Worm (Caenorhabditis elegans) whole organism, L3 larva: ENCODE data around the gene C27D6.11.
"Not testable (repeated sequence)": the region's sequence is repeated elsewhere in the genome, so short reads cannot be mapped to it uniquely, and the experiment has no call there.

Source experiments
- R02D3.7 ChIP-seq: fragments of 150-350 bp; optimal IDR thresholded peaks from 2 replicates; lab custom pipeline; 2014; ENCODE audit warnings: missing biosample characterization, missing genetic modification characterization
- ZK546.5 ChIP-seq: sonication (generic microtip); optimal IDR thresholded peaks from 2 replicates; lab custom pipeline; 2017; ENCODE audit warnings: missing biosample characterization, missing genetic modification characterization
- aly-2 ChIP-seq: fragments of 150-350 bp; optimal IDR thresholded peaks from 2 replicates; lab custom pipeline; 2014; ENCODE audit warnings: missing biosample characterization, missing genetic modification characterization
- ama-1 ChIP-seq: fragments of 150-350 bp; optimal IDR thresholded peaks from 2 replicates; lab custom pipeline; 2018
- ceh-16 ChIP-seq: sonication (generic microtip); optimal IDR thresholded peaks from 2 replicates; lab custom pipeline; 2017; ENCODE audit warnings: missing biosample characterization, missing genetic modification characterization
- ceh-9 ChIP-seq: sonication (generic microtip); optimal IDR thresholded peaks from 2 replicates; lab custom pipeline; 2018; ENCODE audit warnings: missing biosample characterization, missing genetic modification characterization
- egl-27 ChIP-seq: sonication (generic microtip); optimal IDR thresholded peaks from 4 replicates; lab custom pipeline; 2017; ENCODE audit warnings: missing biosample characterization, missing genetic modification reagents, missing genetic modification characterization
- egl-5 ChIP-seq: fragments of 150-350 bp; optimal IDR thresholded peaks from 2 replicates; lab custom pipeline; 2017; ENCODE audit warnings: missing biosample characterization, missing genetic modification reagents, missing genetic modification characterization, inconsistent platforms
- fkh-2 ChIP-seq: fragments of 150-350 bp; optimal IDR thresholded peaks from 2 replicates; lab custom pipeline; 2014; ENCODE audit warnings: missing biosample characterization, missing genetic modification reagents, missing genetic modification characterization
- hmg-11 ChIP-seq: sonication (generic microtip); optimal IDR thresholded peaks from 2 replicates; lab custom pipeline; 2016; ENCODE audit warnings: missing genetic modification characterization, missing compliant biosample characterization
- lin-15B ChIP-seq: fragments of 150-350 bp; optimal IDR thresholded peaks from 2 replicates; lab custom pipeline; 2014; ENCODE audit warnings: missing biosample characterization, missing genetic modification characterization
- lin-39 ChIP-seq: fragments of 150-350 bp; optimal IDR thresholded peaks from 2 replicates; lab custom pipeline; 2018; ENCODE audit warnings: missing biosample characterization, missing genetic modification reagents, missing genetic modification characterization
- lsy-12 ChIP-seq: sonication (generic microtip); optimal IDR thresholded peaks from 2 replicates; lab custom pipeline; 2016; ENCODE audit warnings: mild to moderate bottlenecking, missing genetic modification characterization, missing compliant biosample characterization
- nhr-12 ChIP-seq: fragments of 150-350 bp; optimal IDR thresholded peaks from 2 replicates; lab custom pipeline; 2014; ENCODE audit warnings: missing biosample characterization, missing genetic modification characterization
- nhr-25 ChIP-seq: sonication (generic microtip); optimal IDR thresholded peaks from 2 replicates; lab custom pipeline; 2017; ENCODE audit warnings: missing biosample characterization, missing genetic modification characterization
- nhr-77 ChIP-seq: fragments of 150-350 bp; optimal IDR thresholded peaks from 2 replicates; lab custom pipeline; 2014; ENCODE audit warnings: missing biosample characterization, missing genetic modification characterization
- pha-4 ChIP-seq: fragments of 150-350 bp; optimal IDR thresholded peaks from 2 replicates; lab custom pipeline; 2014; ENCODE audit warnings: missing biosample characterization, missing genetic modification reagents, missing genetic modification characterization
- pqm-1 ChIP-seq: fragments of 150-350 bp; optimal IDR thresholded peaks from 2 replicates; lab custom pipeline; 2017; ENCODE audit warnings: missing biosample characterization, missing genetic modification characterization, inconsistent platforms
- sea-2 ChIP-seq: fragments of 150-350 bp; sonication (generic microtip); optimal IDR thresholded peaks from 4 replicates; lab custom pipeline; 2014; ENCODE audit warnings: missing biosample characterization, missing genetic modification reagents, missing genetic modification characterization
- skn-1 ChIP-seq: fragments of 150-350 bp; optimal IDR thresholded peaks from 2 replicates; lab custom pipeline; 2014; ENCODE audit warnings: missing biosample characterization, missing genetic modification characterization
- tbx-2 ChIP-seq: sonication (generic microtip); optimal IDR thresholded peaks from 2 replicates; lab custom pipeline; 2016; ENCODE audit warnings: mild to moderate bottlenecking, missing genetic modification characterization, missing compliant biosample characterization
- unc-39 ChIP-seq: sonication (generic microtip); optimal IDR thresholded peaks from 4 replicates; lab custom pipeline; 2017; ENCODE audit warnings: missing biosample characterization, missing genetic modification characterization
- unc-62 ChIP-seq: fragments of 150-350 bp; sonication (generic microtip); optimal IDR thresholded peaks from 4 replicates; lab custom pipeline; 2014; ENCODE audit warnings: missing biosample characterization, missing genetic modification reagents, missing genetic modification characterization
- ztf-4 ChIP-seq: fragments of 150-350 bp; optimal IDR thresholded peaks from 2 replicates; lab custom pipeline; 2014; ENCODE audit warnings: missing biosample characterization, missing genetic modification characterization

Gene C27D6.11

ce11 chrII:5130081-5130480, 30.9 kb downstream of the C27D6.11 start, which contains the start of gene lgc-56:
TSS of gene lgc-56 (plus strand) at chrII:5130381.
- TF ChIP-seq nhr-12 (tag; lab: Kevin White, UChicago) (no peak), aly-2 (tag; lab: Kevin White, UChicago) (no peak), sea-2 (GFP tag; lab: Kevin White, UChicago) (no peak), R02D3.7 (tag; lab: Kevin White, UChicago) (no peak), ceh-9 (no peak), ceh-16 (tag; lab: Kevin White, UChicago) (no peak), ama-1 (lab: Kevin White, UChicago) (no peak)

DNA sequence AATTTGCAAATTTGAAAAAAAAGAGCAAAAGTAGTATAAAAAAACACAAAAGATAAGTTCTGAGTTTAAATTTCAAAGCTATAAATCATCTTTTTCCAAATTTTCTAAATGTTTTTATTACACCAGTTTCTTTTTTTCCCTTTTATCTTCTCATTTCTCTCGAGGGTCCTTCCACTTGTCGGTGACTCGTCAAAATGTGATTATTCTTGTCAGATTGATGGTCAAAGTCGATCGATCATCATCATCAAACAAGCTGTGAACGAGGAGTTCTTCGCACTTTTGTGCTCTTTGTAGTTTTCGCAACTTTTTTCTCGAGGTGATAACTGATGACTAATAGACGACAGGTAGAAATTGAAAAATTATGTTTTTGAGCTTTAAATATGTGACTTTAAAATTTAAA, 40.4 kb downstream of the C27D6.11 start:
- TF ChIP-seq unc-62 (GFP tag; lab: Kevin White, UChicago) (peak; percentile 72), lin-39 (tag; lab: Kevin White, UChicago) (no peak)

DNA sequence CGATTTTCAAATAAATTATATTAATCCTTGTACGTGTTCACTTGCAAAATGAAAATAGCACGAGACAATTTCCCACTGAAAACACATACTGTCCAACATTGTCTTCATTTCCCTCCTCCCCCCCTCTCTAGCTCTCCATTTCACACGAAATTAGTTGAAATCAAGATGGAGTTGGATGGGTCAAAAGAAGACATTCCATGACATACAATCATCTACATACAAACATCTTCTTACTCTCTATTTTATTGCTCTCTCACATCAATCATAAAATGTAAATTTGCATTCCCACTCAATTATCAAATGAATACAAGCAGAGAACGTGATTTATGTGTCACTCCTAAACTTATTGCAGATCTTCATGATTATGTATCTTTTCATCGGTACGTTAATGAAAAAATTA, 45.3 kb downstream of the C27D6.11 start, which contains the start of gene srsy-1:
Gene srsy-1, plus strand, starts transcription at position 301 of the 400 bp plus-strand sequence.
- TF ChIP-seq pqm-1 (tag; lab: Kevin White, UChicago), result no peak
- no peak for TF ChIP-seq skn-1
- TF ChIP-seq pha-4, result no peak
- TF ChIP-seq lin-15B (tag; lab: Kevin White, UChicago), result no peak
- TF ChIP-seq nhr-12 (tag; lab: Kevin White, UChicago), result no peak
- TF ChIP-seq tbx-2 (tag; lab: Kevin White, UChicago), result no peak
- TF ChIP-seq lsy-12 (tag; lab: Kevin White, UChicago), result no peak
- no peak for TF ChIP-seq ZK546.5 (tag; lab: Kevin White, UChicago)
- TF ChIP-seq fkh-2 (tag; lab: Kevin White, UChicago), result no peak
- no peak for TF ChIP-seq egl-27 (tag; lab: Kevin White, UChicago)

- not testable (repeated sequence) for TF ChIP-seq egl-5 (tag; lab: Kevin White, UChicago); tbx-2 (tag; lab: Kevin White, UChicago); ama-1 (lab: Kevin White, UChicago)
Measured at ce11 chrII:5115235-5115634, 45.8 kb downstream of the C27D6.11 start, which contains the start of gene msp-74. TSS of gene msp-74 (minus strand) at chrII:5115335.

ce11 chrII:5112082-5112481, 48.9 kb downstream of the C27D6.11 start, which contains the start of gene F09C12.8:
TSS of gene F09C12.8 (plus strand) at chrII:5112382.
- no peak for TF ChIP-seq sea-2 (GFP tag; lab: Kevin White, UChicago)
- no peak for TF ChIP-seq unc-39 (tag; lab: Kevin White, UChicago)
- no peak for TF ChIP-seq ztf-4 (tag; lab: Kevin White, UChicago)
- no peak for TF ChIP-seq hmg-11
- no peak for TF ChIP-seq nhr-77 (tag; lab: Kevin White, UChicago)
- TF ChIP-seq nhr-25 (tag; lab: Kevin White, UChicago), result no peak
- TF ChIP-seq egl-5 (tag; lab: Kevin White, UChicago), result no peak
